Worm (Caenorhabditis elegans): ENCODE results near the gene T26C12.1.

DNA sequence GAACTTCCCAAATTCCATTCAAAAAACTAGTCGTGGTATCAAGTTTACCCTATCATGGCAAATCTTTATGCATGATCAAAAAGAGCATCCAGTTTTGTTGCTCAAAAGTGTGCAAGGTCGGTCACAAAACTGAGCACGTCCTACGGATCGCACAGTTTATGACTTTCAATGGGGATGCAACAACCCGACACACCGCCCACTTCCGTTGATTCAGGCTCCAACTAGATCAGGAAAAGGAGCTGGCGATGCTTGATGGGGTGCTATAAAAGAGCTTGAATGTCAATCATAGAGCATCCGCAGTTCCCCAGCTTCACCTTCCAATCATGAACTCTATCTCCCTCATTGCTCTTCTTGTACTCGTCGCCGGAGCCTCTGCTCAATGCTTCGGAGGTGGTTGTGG, 46.9 kb downstream of the T26C12.1 start, which contains the start of gene W08E12.2:
- TF ChIP-seq tab-1 (GFP tag; IDR thresholded peaks at IDR 0.05) (no peak), med-1 (GFP tag; optimal IDR thresholded peaks at IDR 0.05; ENCODE audit: insufficient read depth) (no peak), ztf-23 (GFP tag; IDR thresholded peaks at IDR 0.05) (no peak), T22C8.4 (GFP tag; IDR thresholded peaks at IDR 0.05) (no peak), cog-1 (tag; optimal IDR thresholded peaks at IDR 0.05) (no peak)
